Worm (Caenorhabditis elegans) whole organism, L4/young adult: ENCODE data around the gene mvk-1.

Experiments
- dao-5 ChIP-seq: sonication (generic microtip); optimal IDR thresholded peaks from 2 replicates; lab custom pipeline; 2016; ENCODE audit warnings: missing genotype, missing genetic modification characterization, moderate library complexity, missing compliant biosample characterization
- him-1 ChIP-seq: sonication (generic microtip); optimal IDR thresholded peaks from 2 replicates; lab custom pipeline; 2016; ENCODE audit warnings: missing genotype, missing genetic modification reagents, missing genetic modification characterization, missing compliant biosample characterization

ce11 chrIII:6177631-6178030 is 41.6 kb upstream of the mvk-1 start:
- no peak for TF ChIP-seq him-1
- TF ChIP-seq dao-5, result no peak
